Worm (Caenorhabditis elegans): Measurements from ENCODE around the gene F23F1.2.
A peak's percentile ranks its signal among the peaks of the same experiment; 100 is the strongest.

DNA sequence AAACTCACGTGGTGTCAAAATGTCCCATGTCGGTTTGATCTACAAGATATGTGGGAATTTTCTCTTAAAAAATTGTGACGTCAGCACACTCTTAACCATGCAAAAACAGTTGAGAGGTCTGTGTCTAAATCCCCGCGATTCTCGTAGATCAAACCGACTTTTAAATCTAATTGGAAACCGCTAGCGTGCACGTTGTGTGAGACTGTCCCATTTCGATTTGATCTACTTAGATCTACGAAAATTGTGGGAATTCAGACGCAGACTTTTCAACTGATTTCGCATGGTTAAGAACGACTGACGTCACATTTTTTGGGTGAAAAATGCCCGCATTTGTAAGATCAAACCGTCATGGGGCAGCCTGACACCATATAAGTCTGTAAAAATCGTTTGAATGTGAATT is 23.9 kb downstream of the F23F1.2 start:
- TF ChIP-seq nhr-76 (tag; optimal IDR thresholded peaks at IDR 0.05) (no peak), dpl-1 (GFP tag; optimal IDR thresholded peaks at IDR 0.05) (no peak), hlh-30 (tag; optimal IDR thresholded peaks at IDR 0.05; ENCODE audit: insufficient read depth) (no peak), nhr-11 (tag; optimal IDR thresholded peaks at IDR 0.05) (no peak), pha-4 (GFP tag; IDR thresholded peaks at IDR 0.05) (no peak), pha-4 (tag; optimal IDR thresholded peaks at IDR 0.05) (no peak), ztf-11 (tag; optimal IDR thresholded peaks at IDR 0.05) (no peak), unc-62 (GFP tag; optimal IDR thresholded peaks at IDR 0.05 in 1 of 2) (peak in 1 of 2 experiments; percentile 78), unc-62 (tag; optimal IDR thresholded peaks at IDR 0.05) (no peak), ZK546.5 (tag; optimal IDR thresholded peaks at IDR 0.05) (no peak), daf-8 (GFP tag; IDR thresholded peaks at IDR 0.05) (no peak), zag-1 (tag; optimal IDR thresholded peaks at IDR 0.05) (no peak), madf-9 (GFP tag; conservative IDR thresholded peaks at IDR 0.05) (no peak), nhr-25 (tag; optimal IDR thresholded peaks at IDR 0.05; ENCODE audit: borderline replicate concordance, insufficient read depth) (no peak)

Measured in whole organism, L4 larva.